Worm (Caenorhabditis elegans) whole organism, mixed stage, embryonic: Measurements from ENCODE around the gene Y4C6B.2.

Source experiments
- M03D4.4 ChIP-seq: sonication (generic microtip); optimal IDR thresholded peaks from 2 replicates; lab custom pipeline; 2017; ENCODE audit warnings: mild to moderate bottlenecking, missing genetic modification characterization, missing compliant biosample characterization
- bed-3 ChIP-seq: fragments of 200-800 bp; sonication (Bioruptor generic); optimal IDR thresholded peaks from 3 replicates; lab custom pipeline; 2018; ENCODE audit warnings: mild to moderate bottlenecking, missing genetic modification characterization, moderate library complexity, missing compliant biosample characterization
- blmp-1 ChIP-seq: fragments of 150-350 bp; optimal IDR thresholded peaks from 2 replicates; lab custom pipeline; 2014; ENCODE audit warnings: missing biosample characterization, missing genetic modification characterization
- ceh-39 ChIP-seq: fragments of 150-350 bp; optimal IDR thresholded peaks from 2 replicates; lab custom pipeline; 2014; ENCODE audit warnings: missing biosample characterization, missing genetic modification characterization
- ceh-43 ChIP-seq: fragments of 200-800 bp; sonication (Bioruptor generic); optimal IDR thresholded peaks from 2 replicates; lab custom pipeline; 2018; ENCODE audit warnings: mild to moderate bottlenecking, missing genetic modification characterization, moderate library complexity, missing compliant biosample characterization
- ceh-83 ChIP-seq: fragments of 200-800 bp; sonication (Bioruptor generic); optimal IDR thresholded peaks from 2 replicates; lab custom pipeline; 2018; ENCODE audit warnings: mild to moderate bottlenecking, missing genetic modification characterization, missing compliant biosample characterization
- ces-1 ChIP-seq: fragments of 150-350 bp; optimal IDR thresholded peaks from 2 replicates; lab custom pipeline; 2014; ENCODE audit warnings: missing biosample characterization, missing genetic modification reagents, missing genetic modification characterization
- cnd-1 ChIP-seq: fragments of 200-800 bp; sonication (Bioruptor generic); optimal IDR thresholded peaks from 2 replicates; lab custom pipeline; 2018; ENCODE audit warnings: mild to moderate bottlenecking, missing genetic modification characterization, missing compliant biosample characterization
- elt-1 ChIP-seq: sonication (generic microtip); optimal IDR thresholded peaks from 2 replicates; lab custom pipeline; 2017; ENCODE audit warnings: missing genetic modification characterization, mild to moderate bottlenecking, missing compliant biosample characterization, antibody characterized with exemption, moderate library complexity, borderline replicate concordance; ENCODE audit not compliant: insufficient read depth
- elt-3 ChIP-seq: fragments of 150-350 bp; optimal IDR thresholded peaks from 2 replicates; lab custom pipeline; 2014; ENCODE audit warnings: missing biosample characterization, missing genetic modification characterization
- flh-1 ChIP-seq: fragments of 200-800 bp; sonication (Bioruptor generic); optimal IDR thresholded peaks from 2 replicates; lab custom pipeline; 2018; ENCODE audit warnings: mild to moderate bottlenecking, missing genetic modification characterization, moderate library complexity, missing compliant biosample characterization
- ham-2 ChIP-seq: fragments of 200-800 bp; sonication (Bioruptor generic); optimal IDR thresholded peaks from 2 replicates; lab custom pipeline; 2018; ENCODE audit warnings: mild to moderate bottlenecking, missing genetic modification characterization, missing compliant biosample characterization
- lin-13 ChIP-seq: fragments of 150-350 bp; optimal IDR thresholded peaks from 2 replicates; lab custom pipeline; 2014; ENCODE audit warnings: missing biosample characterization, missing genetic modification characterization
- lin-32 ChIP-seq: fragments of 200-800 bp; sonication (Bioruptor generic); optimal IDR thresholded peaks from 2 replicates; lab custom pipeline; 2018; ENCODE audit warnings: mild to moderate bottlenecking, missing genetic modification characterization, missing compliant biosample characterization
- lsy-2 ChIP-seq: fragments of 150-350 bp; optimal IDR thresholded peaks from 2 replicates; lab custom pipeline; 2014; ENCODE audit warnings: missing biosample characterization, missing genetic modification characterization
- mab-5 ChIP-seq: fragments of 150-350 bp; optimal IDR thresholded peaks from 2 replicates; lab custom pipeline; 2014; ENCODE audit warnings: missing biosample characterization, missing genetic modification characterization
- mep-1 ChIP-seq: fragments of 150-350 bp; optimal IDR thresholded peaks from 2 replicates; lab custom pipeline; 2017; ENCODE audit warnings: missing biosample characterization, missing genetic modification reagents, missing genetic modification characterization, inconsistent platforms
- mls-2 ChIP-seq: sonication (generic microtip); optimal IDR thresholded peaks from 2 replicates; lab custom pipeline; 2016; ENCODE audit warnings: mild to moderate bottlenecking, missing genetic modification characterization, moderate library complexity, missing compliant biosample characterization
- nhr-2 ChIP-seq: fragments of 150-350 bp; optimal IDR thresholded peaks from 2 replicates; lab custom pipeline; 2014; ENCODE audit warnings: missing biosample characterization, missing genetic modification characterization
- nhr-237 ChIP-seq: fragments of 150-350 bp; optimal IDR thresholded peaks from 2 replicates; lab custom pipeline; 2014; ENCODE audit warnings: missing biosample characterization, missing genetic modification characterization
- nhr-28 ChIP-seq: fragments of 150-350 bp; optimal IDR thresholded peaks from 2 replicates; lab custom pipeline; 2014; ENCODE audit warnings: missing biosample characterization, missing genetic modification characterization
- nhr-76 ChIP-seq: sonication (generic microtip); optimal IDR thresholded peaks from 2 replicates; lab custom pipeline; 2017; ENCODE audit warnings: missing biosample characterization, missing genetic modification characterization
- pha-4 ChIP-seq: fragments of 150-350 bp; optimal IDR thresholded peaks from 2 replicates; lab custom pipeline; 2018; ENCODE audit warnings: missing biosample characterization, missing genetic modification reagents, missing genetic modification characterization
- snpc-4 ChIP-seq: fragments of 150-350 bp; optimal IDR thresholded peaks from 2 replicates; lab custom pipeline; 2014; ENCODE audit warnings: missing biosample characterization, missing genetic modification characterization
- tbx-8 ChIP-seq: fragments of 200-800 bp; sonication (Bioruptor generic); optimal IDR thresholded peaks from 2 replicates; lab custom pipeline; 2018; ENCODE audit warnings: mild to moderate bottlenecking, missing genetic modification characterization, moderate library complexity, missing compliant biosample characterization
- unc-120 ChIP-seq: sonication (generic microtip); optimal IDR thresholded peaks from 2 replicates; lab custom pipeline; 2017; ENCODE audit warnings: missing genetic modification characterization, missing compliant biosample characterization; ENCODE audit not compliant: poor library complexity, severe bottlenecking
- unc-39 ChIP-seq: fragments of 150-350 bp; optimal IDR thresholded peaks from 2 replicates; lab custom pipeline; 2014; ENCODE audit warnings: missing biosample characterization, missing genetic modification characterization
- unc-62 ChIP-seq: fragments of 150-350 bp; optimal IDR thresholded peaks from 2 replicates; lab custom pipeline; 2014; ENCODE audit warnings: missing biosample characterization, missing genetic modification reagents, missing genetic modification characterization
- zip-8 ChIP-seq: fragments of 150-350 bp; optimal IDR thresholded peaks from 2 replicates; lab custom pipeline; 2014; ENCODE audit warnings: missing biosample characterization, missing genetic modification characterization
- ztf-11 ChIP-seq: fragments of 150-350 bp; optimal IDR thresholded peaks from 2 replicates; lab custom pipeline; 2014; ENCODE audit warnings: missing biosample characterization, missing genetic modification characterization

The Y4C6B.2 gene

ce11 chrIV:5354564-5354963 is 15.2 kb downstream of the Y4C6B.2 start:
- TF ChIP-seq flh-1 (GFP tag; lab: Kevin White, UChicago) (no peak), lin-32 (no peak), elt-3 (no peak), nhr-28 (tag; lab: Kevin White, UChicago) (no peak), nhr-237 (tag; lab: Kevin White, UChicago) (no peak), elt-1 (tag; lab: Kevin White, UChicago) (no peak), zip-8 (tag; lab: Kevin White, UChicago) (no peak), ham-2 (no peak), ceh-43 (GFP tag; lab: Kevin White, UChicago) (no peak), ceh-39 (tag; lab: Kevin White, UChicago) (no peak), lin-13 (no peak), lsy-2 (tag; lab: Kevin White, UChicago) (no peak), unc-39 (no peak), ces-1 (no peak), ztf-11 (tag; lab: Kevin White, UChicago) (no peak), nhr-76 (tag; lab: Kevin White, UChicago) (no peak), pha-4 (tag; lab: Kevin White, UChicago) (no peak), mep-1 (no peak), mls-2 (tag; lab: Kevin White, UChicago) (no peak), M03D4.4 (no peak)
- TF ChIP-seq, all 35 proteins: peak for 0

DNA sequence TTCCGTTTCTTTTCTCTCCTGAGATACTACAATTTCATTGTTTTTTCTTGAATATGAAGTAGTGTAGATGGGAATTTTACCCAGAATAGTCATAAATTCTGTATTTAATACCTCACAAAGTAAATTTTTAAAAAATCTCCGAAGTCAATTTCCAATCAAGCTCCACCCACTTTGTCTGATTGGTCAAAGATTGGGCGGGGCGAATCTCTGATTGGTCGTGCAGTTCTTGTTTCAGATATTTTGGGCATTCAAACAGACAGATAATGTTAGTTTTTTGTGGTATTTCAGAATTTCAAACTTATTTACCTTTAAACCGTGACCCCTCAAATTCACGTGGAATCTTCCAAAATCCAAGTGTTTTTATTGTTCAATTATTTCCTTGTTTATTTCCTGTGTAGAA is 21.2 kb downstream of the Y4C6B.2 start, which contains the start of gene F41H10.5:
Gene F41H10.5 (plus strand): TSS at position 375 of the 400 bp plus-strand sequence.
- TF ChIP-seq unc-62 (GFP tag; lab: Kevin White, UChicago) (no peak), ceh-83 (no peak), elt-1 (tag; lab: Kevin White, UChicago) (no peak), pha-4 (tag; lab: Kevin White, UChicago) (no peak), ztf-11 (tag; lab: Kevin White, UChicago) (no peak), unc-39 (no peak), zip-8 (tag; lab: Kevin White, UChicago) (no peak), mab-5 (tag; lab: Kevin White, UChicago) (no peak), ceh-39 (tag; lab: Kevin White, UChicago) (no peak), snpc-4 (tag; lab: Kevin White, UChicago) (no peak), unc-120 (tag; lab: Kevin White, UChicago) (no peak), lsy-2 (tag; lab: Kevin White, UChicago) (no peak), ham-2 (no peak), nhr-76 (tag; lab: Kevin White, UChicago) (no peak), ceh-43 (GFP tag; lab: Kevin White, UChicago) (no peak)
- TF ChIP-seq, all 35 proteins: peak for 0

DNA sequence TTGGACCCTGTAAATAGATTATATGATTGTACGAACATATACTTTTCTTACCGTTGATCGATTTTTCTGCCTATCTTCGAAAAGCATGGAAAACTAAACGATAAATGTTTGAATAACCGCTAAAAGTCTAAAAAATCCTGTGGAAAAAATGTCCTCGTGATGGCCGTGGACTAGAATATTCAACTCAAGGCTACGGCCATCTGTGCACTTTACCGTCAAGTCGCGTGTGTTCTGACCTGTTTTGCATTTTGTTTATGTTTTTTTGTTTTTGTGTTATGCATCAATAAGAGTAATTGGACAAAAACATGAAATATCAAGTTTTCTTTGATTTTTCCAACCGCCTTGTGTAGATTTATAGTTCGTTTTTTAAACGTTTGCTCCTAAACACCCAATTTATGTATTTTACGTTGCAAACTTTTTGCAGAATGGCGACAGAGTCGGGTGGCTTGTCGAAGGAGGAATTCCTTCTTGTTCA is 24.8 kb downstream of the Y4C6B.2 start, which contains the start of the genes hda-6 and F41H10.4:
Gene hda-6 (minus strand): TSS at position 172 of the 475 bp plus-strand sequence.
Gene F41H10.4 (plus strand): TSS at position 425 of the 475 bp plus-strand sequence.
- TF ChIP-seq nhr-2 (no peak), mab-5 (tag; lab: Kevin White, UChicago) (no peak), elt-1 (tag; lab: Kevin White, UChicago) (no peak), mep-1 (peak; percentile 29), lin-13 (peak; percentile 70), tbx-8 (GFP tag; lab: Kevin White, UChicago) (no peak), unc-62 (GFP tag; lab: Kevin White, UChicago) (no peak), ham-2 (no peak), nhr-237 (tag; lab: Kevin White, UChicago) (peak; percentile 4), lsy-2 (tag; lab: Kevin White, UChicago) (peak; percentile 61)

DNA sequence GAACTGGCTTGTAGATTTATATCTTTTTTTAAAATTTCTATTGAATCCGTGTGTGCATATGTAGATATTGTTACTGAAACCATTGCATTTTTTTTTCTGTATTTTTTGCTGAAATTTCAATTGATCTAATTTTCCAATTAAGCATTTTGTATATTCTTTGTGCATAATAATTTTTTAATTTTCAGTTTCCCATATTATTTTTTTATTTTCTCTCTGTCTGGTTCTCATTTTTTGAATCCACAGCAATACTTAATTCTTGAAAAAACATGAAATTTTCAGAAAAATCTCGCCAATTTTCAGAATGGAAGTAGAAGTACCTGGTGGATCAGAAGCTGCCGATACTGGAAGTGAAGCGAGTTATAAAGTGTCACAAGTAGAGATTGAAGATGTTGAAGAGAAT is 27.2 kb downstream of the Y4C6B.2 start, which contains the start of gene sand-1:
Gene sand-1 (plus strand): TSS at position 301 of the 400 bp plus-strand sequence.
- no peak for TF ChIP-seq snpc-4 (tag; lab: Kevin White, UChicago)
- TF ChIP-seq ztf-11 (tag; lab: Kevin White, UChicago): no peak
- TF ChIP-seq ces-1: no peak
- TF ChIP-seq ceh-83: no peak
- no peak for TF ChIP-seq mab-5 (tag; lab: Kevin White, UChicago)
- no peak for TF ChIP-seq elt-1 (tag; lab: Kevin White, UChicago)
- no peak for TF ChIP-seq ham-2
- TF ChIP-seq flh-1 (GFP tag; lab: Kevin White, UChicago): no peak
- TF ChIP-seq bed-3 (GFP tag; lab: Kevin White, UChicago): no peak
- TF ChIP-seq blmp-1 (tag; lab: Kevin White, UChicago): no peak
- no peak for TF ChIP-seq nhr-76 (tag; lab: Kevin White, UChicago)

DNA sequence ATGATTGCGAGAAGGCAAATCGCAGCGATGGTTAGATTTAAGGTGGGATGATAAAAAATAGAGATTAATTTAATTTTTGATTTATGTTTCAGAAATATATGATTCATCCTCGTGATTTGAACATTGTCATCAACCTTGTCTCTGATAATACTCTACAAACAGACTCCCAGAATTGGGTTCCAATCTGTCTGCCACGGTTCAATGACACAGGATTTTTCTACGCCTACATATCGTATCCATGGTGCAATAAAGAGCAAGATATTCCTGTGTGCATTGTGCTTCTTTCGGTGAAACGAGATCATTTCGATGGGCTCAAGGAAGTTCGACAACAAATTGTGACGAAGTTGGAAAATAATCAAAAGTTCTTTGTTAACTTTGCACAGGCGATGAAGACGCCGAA is 28.5 kb downstream of the Y4C6B.2 start:
- no peak for TF ChIP-seq M03D4.4
- no peak for TF ChIP-seq bed-3 (GFP tag; lab: Kevin White, UChicago)
- TF ChIP-seq cnd-1 (tag; lab: Kevin White, UChicago): no peak
- TF ChIP-seq snpc-4 (tag; lab: Kevin White, UChicago): no peak
- no peak for TF ChIP-seq lin-32
- no peak for TF ChIP-seq ham-2
- no peak for TF ChIP-seq ceh-43 (GFP tag; lab: Kevin White, UChicago)
- no peak for TF ChIP-seq elt-1 (tag; lab: Kevin White, UChicago)
- no peak for TF ChIP-seq zip-8 (tag; lab: Kevin White, UChicago)
- TF ChIP-seq pha-4 (tag; lab: Kevin White, UChicago): no peak
- TF ChIP-seq flh-1 (GFP tag; lab: Kevin White, UChicago): no peak
